Fruit fly (Drosophila melanogaster): Measurements from ENCODE around the gene CG33257.

- TF ChIP-seq ttk (optimal IDR thresholded peaks at IDR 0.05) (no peak), psq (optimal IDR thresholded peaks at IDR 0.05) (no peak)
Observed at dm6 chr3L:16385252-16385879, 39.2 kb downstream of the CG33257 start.
